Fruit fly (Drosophila melanogaster): ENCODE measurements around the gene Pkd2.

Gene Pkd2

dm6 chr2L:12424555-12424954 lies 26.5 kb downstream of the Pkd2 start, which contains the start of gene Fam92 (continued):
- TF ChIP-seq Lhr (GFP tag; optimal IDR thresholded peaks at IDR 0.05) (peak; percentile 79), Ravus (GFP tag; IDR thresholded peaks at IDR 0.05) (no peak), CG10543 (GFP tag; optimal IDR thresholded peaks at IDR 0.05) (no peak), CG31441 (GFP tag; IDR thresholded peaks at IDR 0.05) (peak; percentile 30; the same call in 1 of the 2 replicates), grau (tag; optimal IDR thresholded peaks at IDR 0.05) (peak; percentile 65), CG18599 (GFP tag; optimal IDR thresholded peaks at IDR 0.05) (peak; percentile 42), CG1602 (GFP tag; optimal IDR thresholded peaks at IDR 0.05) (peak; percentile 38), insv (GFP tag; optimal IDR thresholded peaks at IDR 0.05) (peak in 1 of 2 experiments; percentile 58), Bdp1 (GFP tag; optimal IDR thresholded peaks at IDR 0.05) (no peak), fd3F (GFP tag; optimal IDR thresholded peaks at IDR 0.05) (peak; percentile 27), CG2199 (GFP tag; IDR thresholded peaks at IDR 0.05) (0 out of 3 replicates have a peak, but pooled peaks have one; percentile 39), lilli (GFP tag; optimal IDR thresholded peaks at IDR 0.05) (peak; percentile 69), H2.0 (GFP tag; IDR thresholded peaks at IDR 0.05) (peak; percentile 36; the same call in 1 of the 2 replicates), cg (GFP tag; optimal IDR thresholded peaks at IDR 0.05) (no peak), ro (GFP tag; IDR thresholded peaks at IDR 0.05) (no peak), ttk (GFP tag; IDR thresholded peaks at IDR 0.05) (peak; percentile 43; the same call in 1 of the 2 replicates), sisA (GFP tag; IDR thresholded peaks at IDR 0.05) (peak; percentile 45; the same call in 1 of the 2 replicates), CG12236 (GFP tag; optimal IDR thresholded peaks at IDR 0.05) (no peak), CG17829 (tag; optimal IDR thresholded peaks at IDR 0.05) (peak; percentile 78), Ets65A (GFP tag) (peak; percentile 89), salm (tag; optimal IDR thresholded peaks at IDR 0.05) (no peak), ftz-f1 (GFP tag; optimal IDR thresholded peaks at IDR 0.05) (peak; percentile 69), CG9876 (GFP tag; optimal IDR thresholded peaks at IDR 0.05) (no peak), CG12155 (GFP tag; optimal IDR thresholded peaks at IDR 0.05) (no peak), CG10209 (GFP tag; optimal IDR thresholded peaks at IDR 0.05) (peak; percentile 10), Stat92E (GFP tag; optimal IDR thresholded peaks at IDR 0.05) (peak in 1 of 3 experiments; percentile 2), tgo (GFP tag; IDR thresholded peaks at IDR 0.05) (peak; percentile 39; the same call in 2 of the 3 replicates), CG1233 (GFP tag; optimal IDR thresholded peaks at IDR 0.05) (peak; percentile 41), sens-2 (GFP tag; IDR thresholded peaks at IDR 0.05) (peak; percentile 41), D (optimal IDR thresholded peaks at IDR 0.05) (no peak), D (GFP tag; optimal IDR thresholded peaks at IDR 0.05) (no peak), B-H2 (GFP tag; optimal IDR thresholded peaks at IDR 0.05) (peak; percentile 65), yki (optimal IDR thresholded peaks at IDR 0.05) (no peak), zen2 (GFP tag; IDR thresholded peaks at IDR 0.05; ENCODE audit: partially characterized antibody) (no peak), CG12071 (GFP tag; optimal IDR thresholded peaks at IDR 0.05) (no peak), TFAM (GFP tag; optimal IDR thresholded peaks at IDR 0.05) (no peak), nerfin-1 (tag; optimal IDR thresholded peaks at IDR 0.05) (no peak), sug (tag; optimal IDR thresholded peaks at IDR 0.05) (peak; percentile 62), CG17385 (GFP tag; optimal IDR thresholded peaks at IDR 0.05) (peak; percentile 34), jing (GFP tag; optimal IDR thresholded peaks at IDR 0.05) (no peak), CG11723 (GFP tag; optimal IDR thresholded peaks at IDR 0.05) (no peak), kni (GFP tag; optimal IDR thresholded peaks at IDR 0.05) (no peak), cad (GFP tag; optimal IDR thresholded peaks at IDR 0.05) (no peak), CG2712 (tag; optimal IDR thresholded peaks at IDR 0.05) (peak; percentile 74), CG31365 (tag; optimal IDR thresholded peaks at IDR 0.05) (peak; percentile 48), CG4404 (GFP tag; IDR thresholded peaks at IDR 0.05) (no peak), CG9727 (GFP tag; optimal IDR thresholded peaks at IDR 0.05) (peak; percentile 11), CG4282 (GFP tag; optimal IDR thresholded peaks at IDR 0.05) (no peak), CG18764 (GFP tag; optimal IDR thresholded peaks at IDR 0.05) (no peak), Max (GFP tag; optimal IDR thresholded peaks at IDR 0.05) (peak; percentile 22), Blimp-1 (GFP tag; optimal IDR thresholded peaks at IDR 0.05) (peak; percentile 39)

Data from whole organism, embryonic.